Worm (Caenorhabditis elegans) whole organism, L1 larva: ENCODE results near the gene F58E6.11.

Experiments
- C16A3.4 ChIP-seq: fragments of 150-350 bp; optimal IDR thresholded peaks from 2 replicates; lab custom pipeline; 2014; ENCODE audit warnings: missing biosample characterization, missing genetic modification characterization
- C34B4.2 ChIP-seq: sonication (generic microtip); optimal IDR thresholded peaks from 2 replicates; lab custom pipeline; 2017; ENCODE audit warnings: mild to moderate bottlenecking, missing genetic modification characterization, missing compliant biosample characterization
- aha-1 ChIP-seq: fragments of 150-350 bp; optimal IDR thresholded peaks from 2 replicates; lab custom pipeline; 2014; ENCODE audit warnings: missing biosample characterization, missing genetic modification characterization
- alr-1 ChIP-seq: fragments of 200-800 bp; sonication (Bioruptor generic); optimal IDR thresholded peaks from 2 replicates; lab custom pipeline; 2018; ENCODE audit warnings: borderline replicate concordance, mild to moderate bottlenecking, missing genetic modification characterization, missing compliant biosample characterization
- blmp-1 ChIP-seq: fragments of 150-350 bp; optimal IDR thresholded peaks from 2 replicates; lab custom pipeline; 2014; ENCODE audit warnings: missing biosample characterization, missing genetic modification characterization
- ceh-82 ChIP-seq, 3 experiments: fragments of 150-350 bp in 1 of 3; sonication (generic microtip) in 2 of 3; optimal IDR thresholded peaks; 2 replicates each; lab custom pipeline; 2014 to 2017; ENCODE audit warnings: missing biosample characterization in 3 of 3, missing genetic modification characterization in 3 of 3
- dsc-1 ChIP-seq: sonication (generic microtip); optimal IDR thresholded peaks from 2 replicates; lab custom pipeline; 2016; ENCODE audit warnings: mild to moderate bottlenecking, missing genetic modification characterization, missing compliant biosample characterization
- efl-1 ChIP-seq, 4 experiments: fragments of 150-350 bp; optimal IDR thresholded peaks in 3 of 4; peaks in 1 of 4; 1 replicate in 1 of 4; 2 replicates in 3 of 4; lab custom pipeline; 2014; ENCODE audit warnings: missing biosample characterization in 2 of 4, missing genetic modification characterization in 2 of 4, missing genetic modification reagents in 2 of 4
- egl-27 ChIP-seq, 2 experiments: fragments of 150-350 bp in 1 of 2; sonication (generic microtip); optimal IDR thresholded peaks; 3 replicates each; lab custom pipeline; 2017 to 2018; ENCODE audit warnings: missing biosample characterization in 2 of 2, missing genetic modification characterization in 2 of 2, missing genetic modification reagents in 2 of 2
- elt-2 ChIP-seq: sonication (generic microtip); optimal IDR thresholded peaks from 2 replicates; lab custom pipeline; 2016; ENCODE audit warnings: missing genetic modification characterization, mild to moderate bottlenecking, inconsistent platforms, missing compliant biosample characterization, missing genetic modification reagents
- elt-3 ChIP-seq, 6 experiments: fragments of 150-350 bp in 1 of 6; sonication (generic microtip); optimal IDR thresholded peaks; 2 replicates each; lab custom pipeline; 2017 to 2018; ENCODE audit warnings: missing biosample characterization in 6 of 6, missing genetic modification characterization in 6 of 6, inconsistent platforms in 1 of 6
- fkh-10 ChIP-seq: sonication (generic microtip); optimal IDR thresholded peaks from 2 replicates; lab custom pipeline; 2017; ENCODE audit warnings: missing biosample characterization, missing genetic modification reagents, missing genetic modification characterization
- fkh-4 ChIP-seq: sonication (generic microtip); optimal IDR thresholded peaks from 2 replicates; lab custom pipeline; 2016; ENCODE audit warnings: missing compliant biosample characterization, missing genetic modification characterization, borderline replicate concordance
- fos-1 ChIP-seq: fragments of 150-350 bp; optimal IDR thresholded peaks from 2 replicates; lab custom pipeline; 2014; ENCODE audit warnings: missing biosample characterization, missing genetic modification characterization
- grh-1 ChIP-seq: fragments of 200-800 bp; sonication (Bioruptor generic); IDR thresholded peaks from 2 replicates; pipeline ENCODE4 v1.3.6; 2022; ENCODE audit warnings: missing genetic modification reagents, missing genetic modification characterization, missing compliant biosample characterization
- irx-1 ChIP-seq: sonication (generic microtip); optimal IDR thresholded peaks from 2 replicates; lab custom pipeline; 2016; ENCODE audit warnings: missing genetic modification characterization, missing compliant biosample characterization
- lin-13 ChIP-seq: fragments of 150-350 bp; optimal IDR thresholded peaks from 2 replicates; lab custom pipeline; 2014; ENCODE audit warnings: missing biosample characterization, missing genetic modification reagents, missing genetic modification characterization
- lin-14 ChIP-seq: fragments of 200-800 bp; sonication (Bioruptor generic); optimal IDR thresholded peaks from 2 replicates; lab custom pipeline; 2018; ENCODE audit warnings: mild to moderate bottlenecking, missing genetic modification characterization, moderate library complexity, missing compliant biosample characterization
- lin-15B ChIP-seq: fragments of 150-350 bp; sonication (generic microtip); optimal IDR thresholded peaks from 3 replicates; lab custom pipeline; 2014; ENCODE audit warnings: missing biosample characterization, missing genetic modification characterization
- lin-35 ChIP-seq, 2 experiments: fragments of 150-350 bp; optimal IDR thresholded peaks; 2 replicates each; lab custom pipeline; 2014; ENCODE audit warnings: missing biosample characterization in 2 of 2, missing genetic modification characterization in 2 of 2, missing genetic modification reagents in 2 of 2
- lsy-2 ChIP-seq, 2 experiments: fragments of 150-350 bp; optimal IDR thresholded peaks; 2 replicates each; lab custom pipeline; 2014; ENCODE audit warnings: missing biosample characterization in 2 of 2, missing genetic modification characterization in 2 of 2
- mdl-1 ChIP-seq, 2 experiments: fragments of 150-350 bp; optimal IDR thresholded peaks; 2 replicates each; lab custom pipeline; 2014 to 2017; ENCODE audit warnings: missing biosample characterization in 2 of 2, missing genetic modification characterization in 2 of 2, inconsistent platforms in 1 of 2
- nhr-19 ChIP-seq: fragments of 200-800 bp; sonication (Bioruptor generic); conservative IDR thresholded peaks from 2 replicates; pipeline ENCODE4 v1.3.6; 2022; ENCODE audit warnings: missing genetic modification characterization, missing compliant biosample characterization
- nhr-20 ChIP-seq: sonication (generic microtip); optimal IDR thresholded peaks from 2 replicates; lab custom pipeline; 2016; ENCODE audit warnings: mild to moderate bottlenecking, missing genetic modification characterization, missing compliant biosample characterization
- nhr-237 ChIP-seq: fragments of 150-350 bp; optimal IDR thresholded peaks from 2 replicates; lab custom pipeline; 2014; ENCODE audit warnings: missing biosample characterization, missing genetic modification characterization
- nhr-71 ChIP-seq: sonication (generic microtip); optimal IDR thresholded peaks from 2 replicates; lab custom pipeline; 2016; ENCODE audit warnings: mild to moderate bottlenecking, missing genetic modification characterization, moderate library complexity, missing compliant biosample characterization
- nhr-85 ChIP-seq: sonication (generic microtip); peaks from one replicate; lab custom pipeline; 2016; ENCODE audit warnings: missing genetic modification characterization, inconsistent platforms, missing compliant biosample characterization
- nhr-90 ChIP-seq: sonication (generic microtip); optimal IDR thresholded peaks from 2 replicates; lab custom pipeline; 2016; ENCODE audit warnings: mild to moderate bottlenecking, missing genetic modification characterization, missing compliant biosample characterization; ENCODE audit not compliant: poor library complexity
- pax-3 ChIP-seq: fragments of 200-800 bp; sonication (Bioruptor generic); optimal IDR thresholded peaks from 2 replicates; lab custom pipeline; 2018; ENCODE audit warnings: mild to moderate bottlenecking, missing genetic modification characterization, moderate library complexity, missing compliant biosample characterization
- rnt-1 ChIP-seq: sonication (generic microtip); optimal IDR thresholded peaks from 2 replicates; lab custom pipeline; 2016; ENCODE audit warnings: mild to moderate bottlenecking, missing genetic modification characterization, moderate library complexity, missing compliant biosample characterization
- snpc-4 ChIP-seq: fragments of 150-350 bp; optimal IDR thresholded peaks from 2 replicates; lab custom pipeline; 2014; ENCODE audit warnings: missing biosample characterization, missing genetic modification characterization
- snu-23 ChIP-seq: sonication (generic microtip); optimal IDR thresholded peaks from 2 replicates; lab custom pipeline; 2016; ENCODE audit warnings: missing genetic modification characterization, missing compliant biosample characterization
- sox-4 ChIP-seq: sonication (generic microtip); optimal IDR thresholded peaks from 2 replicates; lab custom pipeline; 2016; ENCODE audit warnings: missing genetic modification characterization, missing compliant biosample characterization
- sptf-1 ChIP-seq: fragments of 150-350 bp; optimal IDR thresholded peaks from 2 replicates; lab custom pipeline; 2014; ENCODE audit warnings: missing biosample characterization, missing genetic modification characterization
- sup-37 ChIP-seq: fragments of 200-800 bp; sonication (Bioruptor generic); optimal IDR thresholded peaks from 2 replicates; lab custom pipeline; 2018; ENCODE audit warnings: mild to moderate bottlenecking, missing genetic modification characterization, missing compliant biosample characterization
- tbx-2 ChIP-seq: sonication (generic microtip); optimal IDR thresholded peaks from 2 replicates; lab custom pipeline; 2016; ENCODE audit warnings: missing genetic modification characterization, missing compliant biosample characterization
- unc-130 ChIP-seq: fragments of 150-350 bp; optimal IDR thresholded peaks from 2 replicates; lab custom pipeline; 2017; ENCODE audit warnings: missing biosample characterization, missing genetic modification characterization, inconsistent platforms
- unc-30 ChIP-seq: sonication (generic microtip); optimal IDR thresholded peaks from 2 replicates; lab custom pipeline; 2017; ENCODE audit warnings: missing biosample characterization, missing genetic modification characterization
- unc-62 ChIP-seq: fragments of 150-350 bp; optimal IDR thresholded peaks from 2 replicates; lab custom pipeline; 2014; ENCODE audit warnings: missing biosample characterization, missing genetic modification reagents, missing genetic modification characterization
- ztf-4 ChIP-seq: fragments of 150-350 bp; optimal IDR thresholded peaks from 2 replicates; lab custom pipeline; 2014; ENCODE audit warnings: missing biosample characterization, missing genetic modification characterization

The F58E6.11 gene

ce11 chrV:9754459-9754858 lies 3.3 kb downstream of the F58E6.11 start, which contains the start of gene F58E6.5:
Gene F58E6.5 (minus strand): TSS chrV:9754559.
- TF ChIP-seq lin-15B (no peak), unc-130 (tag; lab: Kevin White, UChicago) (no peak), lin-13 (no peak), aha-1 (no peak)
- TF ChIP-seq, all 84 proteins: peak for 0

- no peak for TF ChIP-seq sox-4 (tag; lab: Kevin White, UChicago)
- no peak for TF ChIP-seq pax-3 (tag; lab: Kevin White, UChicago)
- no peak for TF ChIP-seq rnt-1 (tag; lab: Kevin White, UChicago)
- no peak for TF ChIP-seq efl-1 (optimal IDR thresholded peaks at IDR 0.05; lab: Kevin White, UChicago)
- peak in 1 of 2 experiments; percentile 84 for TF ChIP-seq efl-1 (GFP tag; optimal IDR thresholded peaks at IDR 0.05 in 1 of 2; lab: Kevin White, UChicago)
- no peak for TF ChIP-seq fkh-4
Observed at ce11 chrV:9753554-9753953, 4.2 kb downstream of the F58E6.11 start.

ce11 chrV:9752918-9753317 lies 4.9 kb downstream of the F58E6.11 start, which contains the start of gene F58E6.6:
Gene F58E6.6 (minus strand): TSS chrV:9753018.
- no peak for TF ChIP-seq egl-27 (tag; optimal IDR thresholded peaks at IDR 0.05; lab: Kevin White, UChicago)
- no peak for TF ChIP-seq unc-30 (tag; lab: Kevin White, UChicago)
- no peak for TF ChIP-seq blmp-1

- no peak for TF ChIP-seq C34B4.2 (tag; lab: Kevin White, UChicago)
- no peak for TF ChIP-seq nhr-19 (GFP tag; lab: Robert Waterston, UW)
- TF ChIP-seq lin-14 (GFP tag; lab: Kevin White, UChicago), result no peak
- TF ChIP-seq alr-1 (tag; lab: Kevin White, UChicago), result no peak
- TF ChIP-seq irx-1, result no peak
- TF ChIP-seq sptf-1 (tag; lab: Kevin White, UChicago), result no peak
- no peak for TF ChIP-seq ceh-82 (tag; optimal IDR thresholded peaks at IDR 0.05; lab: Kevin White, UChicago)
- no peak for TF ChIP-seq nhr-85 (tag; lab: Kevin White, UChicago)
- TF ChIP-seq ztf-4 (tag; lab: Kevin White, UChicago), result no peak
- no peak for TF ChIP-seq fos-1 (tag; lab: Kevin White, UChicago)
- TF ChIP-seq pax-3 (tag; lab: Kevin White, UChicago), result no peak
- no peak for TF ChIP-seq dsc-1 (tag; lab: Kevin White, UChicago)
- no peak for TF ChIP-seq elt-2
- TF ChIP-seq nhr-20 (tag; lab: Kevin White, UChicago), result no peak
Observed at ce11 chrV:9750308-9750707, 7.5 kb downstream of the F58E6.11 start, which contains the start of gene F58E6.4. Gene F58E6.4 (minus strand): TSS chrV:9750408.

- no peak for TF ChIP-seq snpc-4 (tag; lab: Kevin White, UChicago)
Observed at ce11 chrV:9744934-9745333, 12.8 kb downstream of the F58E6.11 start, which contains the start of gene F58E6.13. Gene F58E6.13 (plus strand): TSS chrV:9745234.

- TF ChIP-seq grh-1 (GFP tag; lab: Robert Waterston, UW) (peak; percentile 81), snu-23 (GFP tag; lab: Kevin White, UChicago) (peak; percentile 66), unc-130 (tag; lab: Kevin White, UChicago) (peak; percentile 35), nhr-90 (tag; lab: Kevin White, UChicago) (peak; percentile 26), efl-1 (optimal IDR thresholded peaks at IDR 0.05; lab: Kevin White, UChicago) (no peak), efl-1 (GFP tag; optimal IDR thresholded peaks at IDR 0.05 in 1 of 2; lab: Kevin White, UChicago) (peak in 1 of 2 experiments; percentile 64), lsy-2 (tag; optimal IDR thresholded peaks at IDR 0.05; lab: Kevin White, UChicago) (peak in 1 of 2 experiments; percentile 48), nhr-237 (no peak), blmp-1 (peak; percentile 86), unc-62 (GFP tag; lab: Kevin White, UChicago) (no peak), lin-14 (GFP tag; lab: Kevin White, UChicago) (peak; percentile 69), nhr-20 (tag; lab: Kevin White, UChicago) (peak; percentile 70), fkh-10 (GFP tag; lab: Kevin White, UChicago) (no peak), elt-3 (tag; optimal IDR thresholded peaks at IDR 0.05; lab: Kevin White, UChicago) (peak in 2 of 6 experiments; percentile 18 to 91), lin-35 (GFP tag; optimal IDR thresholded peaks at IDR 0.05; lab: Kevin White, UChicago) (peak in 1 of 2 experiments; percentile 57), C16A3.4 (peak; percentile 20), tbx-2 (tag; lab: Kevin White, UChicago) (peak; percentile 47), mdl-1 (tag; optimal IDR thresholded peaks at IDR 0.05; lab: Kevin White, UChicago) (peak in 1 of 2 experiments; percentile 61), nhr-85 (tag; lab: Kevin White, UChicago) (peak; percentile 93), nhr-71 (tag; lab: Kevin White, UChicago) (peak; percentile 67), sup-37 (GFP tag; lab: Kevin White, UChicago) (no peak)
Observed at ce11 chrV:9740858-9741257, 16.9 kb downstream of the F58E6.11 start, which contains the start of gene sta-2. Gene sta-2 (plus strand): TSS chrV:9741206.
